Worm (Caenorhabditis elegans) whole organism, L4 larva: Measurements from ENCODE around the gene T13C2.3.

Experiments used
- F44E2.7 ChIP-seq: fragments of 200-800 bp; sonication (Bioruptor generic); IDR thresholded peaks from 2 replicates; pipeline ENCODE4 v2.1.2; 2022; ENCODE audit warnings: missing genetic modification characterization, missing compliant biosample characterization
- T20F7.1 ChIP-seq: fragments of 200-800 bp; sonication (Bioruptor generic); optimal IDR thresholded peaks from 2 replicates; lab custom pipeline; 2018; ENCODE audit warnings: mild to moderate bottlenecking, missing genetic modification characterization, missing compliant biosample characterization
- aha-1 ChIP-seq: fragments of 150-350 bp; peaks from one replicate; lab custom pipeline; 2014; ENCODE audit warnings: missing biosample characterization, missing genetic modification characterization
- aly-2 ChIP-seq: sonication (generic microtip); optimal IDR thresholded peaks from 2 replicates; lab custom pipeline; 2018; ENCODE audit warnings: missing biosample characterization, missing genetic modification characterization
- attf-4 ChIP-seq: sonication (generic microtip); optimal IDR thresholded peaks from 3 replicates; lab custom pipeline; 2017; ENCODE audit warnings: missing biosample characterization, missing genetic modification characterization
- ceh-20 ChIP-seq: fragments of 200-800 bp; sonication (Bioruptor generic); IDR thresholded peaks from 2 replicates; pipeline ENCODE4 v1.3.6; 2022; ENCODE audit warnings: missing genetic modification reagents, missing genetic modification characterization, missing compliant biosample characterization
- ctbp-1 ChIP-seq: fragments of 200-800 bp; sonication (Bioruptor generic); IDR thresholded peaks from 2 replicates; pipeline ENCODE4 v1.3.6; 2022; ENCODE audit warnings: missing genetic modification reagents, missing genetic modification characterization, missing compliant biosample characterization
- daf-16 ChIP-seq, 3 experiments: sonication (generic microtip); optimal IDR thresholded peaks; 2 replicates each; lab custom pipeline; 2016 to 2017; ENCODE audit warnings: missing genetic modification characterization in 3 of 3, missing genetic modification reagents in 3 of 3, mild to moderate bottlenecking in 2 of 3, missing compliant biosample characterization in 2 of 3, missing biosample characterization in 1 of 3, moderate library complexity in 1 of 3
- daf-19 ChIP-seq: fragments of 200-800 bp; sonication (Bioruptor generic); conservative IDR thresholded peaks from 2 replicates; pipeline ENCODE4 v1.3.6; 2022; ENCODE audit warnings: missing genetic modification characterization, missing compliant biosample characterization
- dmd-6 ChIP-seq: fragments of 200-800 bp; sonication (Bioruptor generic); IDR thresholded peaks from 2 replicates; pipeline ENCODE4 v1.3.6; 2022; ENCODE audit warnings: missing genetic modification reagents, missing genetic modification characterization, missing compliant biosample characterization
- duxl-1 ChIP-seq: sonication (generic microtip); optimal IDR thresholded peaks from 2 replicates; lab custom pipeline; 2016; ENCODE audit warnings: mild to moderate bottlenecking, missing genetic modification characterization, moderate library complexity, missing compliant biosample characterization; ENCODE audit not compliant: poor library complexity
- dve-1 ChIP-seq: sonication (generic microtip); optimal IDR thresholded peaks from 2 replicates; lab custom pipeline; 2017; ENCODE audit warnings: antibody characterized with exemption, mild to moderate bottlenecking, missing genetic modification characterization, missing compliant biosample characterization; ENCODE audit not compliant: insufficient read depth
- egl-43 ChIP-seq: fragments of 200-800 bp; sonication (Bioruptor generic); IDR thresholded peaks from 2 replicates; pipeline ENCODE4 v1.3.6; 2022; ENCODE audit warnings: missing genetic modification reagents, missing genetic modification characterization, missing compliant biosample characterization
- gei-8 ChIP-seq: fragments of 200-800 bp; sonication (Bioruptor generic); optimal IDR thresholded peaks from 2 replicates; lab custom pipeline; 2018; ENCODE audit warnings: mild to moderate bottlenecking, missing genetic modification characterization, missing compliant biosample characterization
- hlh-11 ChIP-seq: fragments of 200-800 bp; sonication (Bioruptor generic); optimal IDR thresholded peaks from 2 replicates; lab custom pipeline; 2018; ENCODE audit warnings: mild to moderate bottlenecking, missing genetic modification characterization, missing compliant biosample characterization
- hlh-30 ChIP-seq: sonication (generic microtip); optimal IDR thresholded peaks from 2 replicates; lab custom pipeline; 2017; ENCODE audit warnings: antibody characterized with exemption, mild to moderate bottlenecking, missing genetic modification characterization, missing compliant biosample characterization; ENCODE audit not compliant: insufficient read depth
- lin-1 ChIP-seq: fragments of 200-800 bp; sonication (Bioruptor generic); IDR thresholded peaks from 2 replicates; pipeline ENCODE4 v1.3.6; 2022; ENCODE audit warnings: missing genetic modification reagents, missing genetic modification characterization, missing compliant biosample characterization
- lir-3 ChIP-seq: sonication (generic microtip); optimal IDR thresholded peaks from 2 replicates; lab custom pipeline; 2016; ENCODE audit warnings: mild to moderate bottlenecking, missing genetic modification characterization, missing compliant biosample characterization
- lsy-2 ChIP-seq, 2 experiments: fragments of 150-350 bp in 1 of 2; sonication (generic microtip) in 1 of 2; optimal IDR thresholded peaks; 2 replicates each; lab custom pipeline; 2014 to 2017; ENCODE audit warnings: missing biosample characterization in 2 of 2, missing genetic modification characterization in 2 of 2
- madf-9 ChIP-seq: fragments of 200-800 bp; sonication (Bioruptor generic); conservative IDR thresholded peaks from 2 replicates; pipeline ENCODE4 v1.3.6; 2022; ENCODE audit warnings: missing genetic modification reagents, missing genetic modification characterization, missing compliant biosample characterization
- mdl-1 ChIP-seq, 2 experiments: fragments of 150-350 bp in 1 of 2; sonication (generic microtip) in 1 of 2; optimal IDR thresholded peaks; 2 replicates each; lab custom pipeline; 2014 to 2017; ENCODE audit warnings: missing biosample characterization in 2 of 2, missing genetic modification characterization in 2 of 2
- mep-1 ChIP-seq: fragments of 150-350 bp; sonication (generic microtip); optimal IDR thresholded peaks from 3 replicates; lab custom pipeline; 2014; ENCODE audit warnings: missing biosample characterization, missing genetic modification characterization
- mes-2 ChIP-seq: sonication (generic microtip); optimal IDR thresholded peaks from 2 replicates; lab custom pipeline; 2016; ENCODE audit warnings: missing genotype, mild to moderate bottlenecking, missing genetic modification characterization, missing compliant biosample characterization; ENCODE audit not compliant: poor library complexity, severe bottlenecking
- mxl-2 ChIP-seq: fragments of 200-800 bp; sonication (Bioruptor generic); conservative IDR thresholded peaks from 2 replicates; pipeline ENCODE4 v1.3.6; 2022; ENCODE audit warnings: missing genetic modification reagents, missing genetic modification characterization, missing compliant biosample characterization
- mxl-3 ChIP-seq: fragments of 200-800 bp; sonication (Bioruptor generic); optimal IDR thresholded peaks from 2 replicates; lab custom pipeline; 2018; ENCODE audit warnings: mild to moderate bottlenecking, missing genetic modification characterization, missing compliant biosample characterization
- nhr-11 ChIP-seq: fragments of 150-350 bp; optimal IDR thresholded peaks from 2 replicates; lab custom pipeline; 2014; ENCODE audit warnings: missing biosample characterization, missing genetic modification characterization
- nhr-237 ChIP-seq: sonication (generic microtip); optimal IDR thresholded peaks from 2 replicates; lab custom pipeline; 2017; ENCODE audit warnings: missing biosample characterization, missing genetic modification characterization
- nhr-28 ChIP-seq: fragments of 150-350 bp; optimal IDR thresholded peaks from 2 replicates; lab custom pipeline; 2014; ENCODE audit warnings: missing biosample characterization, missing genetic modification characterization
- nhr-41 ChIP-seq: fragments of 200-800 bp; sonication (Bioruptor generic); IDR thresholded peaks from 2 replicates; pipeline ENCODE4 v1.3.6; 2022; ENCODE audit warnings: missing genetic modification reagents, missing genetic modification characterization, missing compliant biosample characterization
- nhr-76 ChIP-seq: fragments of 150-350 bp; optimal IDR thresholded peaks from 2 replicates; lab custom pipeline; 2014; ENCODE audit warnings: missing biosample characterization, missing genetic modification characterization
- nhr-77 ChIP-seq: fragments of 150-350 bp; optimal IDR thresholded peaks from 2 replicates; lab custom pipeline; 2014; ENCODE audit warnings: missing biosample characterization, missing genetic modification characterization
- php-3 ChIP-seq: fragments of 200-800 bp; sonication (Bioruptor generic); IDR thresholded peaks from 2 replicates; pipeline ENCODE4 v1.3.6; 2022; ENCODE audit warnings: missing genetic modification reagents, missing genetic modification characterization, missing compliant biosample characterization
- pqm-1 ChIP-seq: sonication (generic microtip); optimal IDR thresholded peaks from 2 replicates; lab custom pipeline; 2017; ENCODE audit warnings: missing biosample characterization, missing genetic modification characterization
- saeg-2 ChIP-seq: fragments of 200-800 bp; sonication (Bioruptor generic); IDR thresholded peaks from 2 replicates; pipeline ENCODE4 v1.3.6; 2022; ENCODE audit warnings: missing genetic modification reagents, missing genetic modification characterization, missing compliant biosample characterization
- snpc-4 ChIP-seq: fragments of 150-350 bp; optimal IDR thresholded peaks from 2 replicates; lab custom pipeline; 2014; ENCODE audit warnings: missing biosample characterization, missing genetic modification characterization
- tra-1 ChIP-seq: fragments of 200-800 bp; sonication (Bioruptor generic); IDR thresholded peaks from 2 replicates; pipeline ENCODE4 v1.3.6; 2022; ENCODE audit warnings: missing genetic modification reagents, missing genetic modification characterization, missing compliant biosample characterization
- unc-39 ChIP-seq: sonication (generic microtip); optimal IDR thresholded peaks from 2 replicates; lab custom pipeline; 2017; ENCODE audit warnings: missing biosample characterization, missing genetic modification characterization
- unc-62 ChIP-seq, 3 experiments: fragments of 150-350 bp in 1 of 3; sonication (generic microtip); optimal IDR thresholded peaks in 2 of 3; peaks in 1 of 3; 1 replicate in 1 of 3; 2 replicates in 2 of 3; lab custom pipeline; 2014 to 2017; ENCODE audit warnings: missing biosample characterization in 3 of 3, missing genetic modification characterization in 3 of 3, missing genetic modification reagents in 3 of 3, missing genotype in 1 of 3

The T13C2.3 gene

DNA sequence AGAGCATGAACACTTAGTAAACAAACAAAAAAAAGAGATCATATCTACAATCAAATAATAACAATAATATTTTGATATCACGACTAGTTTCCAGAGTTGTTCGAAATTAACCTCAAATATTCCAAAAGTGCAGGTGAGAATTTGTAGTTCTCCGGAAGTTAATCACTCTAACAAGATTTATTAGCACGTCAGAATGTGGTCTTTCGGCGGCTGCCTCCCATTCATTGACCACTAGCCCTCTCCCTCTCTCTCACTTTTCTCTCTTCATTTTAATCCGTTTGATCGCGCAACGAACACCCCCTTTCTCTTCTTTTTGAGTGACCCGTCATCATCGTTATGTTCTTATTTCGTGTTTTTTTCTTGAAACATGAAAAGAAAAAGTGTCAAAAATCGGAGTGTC, 36.7 kb downstream of the T13C2.3 start:
- TF ChIP-seq duxl-1 = no peak
- 0 out of 2 replicates have a peak, but pooled peaks have one; percentile 65 for TF ChIP-seq tra-1 (GFP tag; lab: Robert Waterston, UW)
- peak in 1 of 2 experiments; percentile 97 for TF ChIP-seq unc-62 (GFP tag; optimal IDR thresholded peaks at IDR 0.05 in 1 of 2; lab: Kevin White, UChicago)
- no peak for TF ChIP-seq unc-62 (tag; optimal IDR thresholded peaks at IDR 0.05; lab: Kevin White, UChicago)
- TF ChIP-seq lin-1 = 0 out of 2 replicates have a peak, but pooled peaks have one; percentile 27
- no peak for TF ChIP-seq pqm-1 (tag; lab: Kevin White, UChicago)
- peak; percentile 4 for TF ChIP-seq mep-1 (tag; lab: Kevin White, UChicago)
- TF ChIP-seq gei-8 (GFP tag; lab: Kevin White, UChicago) = no peak
- no peak for TF ChIP-seq unc-39 (tag; lab: Kevin White, UChicago)
- no peak for TF ChIP-seq nhr-76 (tag; lab: Kevin White, UChicago)
- no peak for TF ChIP-seq mxl-2
- peak; percentile 49 for TF ChIP-seq dmd-6
- TF ChIP-seq egl-43 (GFP tag; lab: Robert Waterston, UW) = no peak
- peak; percentile 54; the same call in 1 of the 2 replicates for TF ChIP-seq ceh-20 (GFP tag; lab: Robert Waterston, UW)
- TF ChIP-seq nhr-28 (tag; lab: Kevin White, UChicago) = peak; percentile 65
- TF ChIP-seq aha-1 (tag; lab: Kevin White, UChicago) = peak; percentile 72
- TF ChIP-seq attf-4 (tag; lab: Kevin White, UChicago) = no peak
- peak; percentile 54 for TF ChIP-seq hlh-11 (tag; lab: Kevin White, UChicago)
- TF ChIP-seq mdl-1 (tag; optimal IDR thresholded peaks at IDR 0.05; lab: Kevin White, UChicago) = peak in 1 of 2 experiments; percentile 34
- TF ChIP-seq saeg-2 = no peak
- TF ChIP-seq lsy-2 (tag; optimal IDR thresholded peaks at IDR 0.05; lab: Kevin White, UChicago) = peak in 1 of 2 experiments; percentile 27

- 0 out of 2 replicates have a peak, but pooled peaks have one; percentile 52 for TF ChIP-seq php-3 (GFP tag; lab: Robert Waterston, UW)
- peak; percentile 53 for TF ChIP-seq nhr-11 (tag; lab: Kevin White, UChicago)
- TF ChIP-seq ctbp-1 (GFP tag; lab: Robert Waterston, UW) = 0 out of 2 replicates have a peak, but pooled peaks have one; percentile 58
- TF ChIP-seq aha-1 (tag; lab: Kevin White, UChicago) = peak; percentile 97
- TF ChIP-seq nhr-28 (tag; lab: Kevin White, UChicago) = peak; percentile 89
- TF ChIP-seq snpc-4 (tag; lab: Kevin White, UChicago) = no peak
- no peak for TF ChIP-seq daf-19 (GFP tag; lab: Robert Waterston, UW)
- TF ChIP-seq mep-1 (tag; lab: Kevin White, UChicago) = peak; percentile 57
- peak in 1 of 2 experiments; percentile 45 for TF ChIP-seq lsy-2 (tag; optimal IDR thresholded peaks at IDR 0.05; lab: Kevin White, UChicago)
- peak; percentile 18 for TF ChIP-seq pqm-1 (tag; lab: Kevin White, UChicago)
- TF ChIP-seq dmd-6 = peak; percentile 81
- TF ChIP-seq hlh-11 (tag; lab: Kevin White, UChicago) = peak; percentile 82
- TF ChIP-seq mes-2 (tag; lab: Kevin White, UChicago) = peak; percentile 35
- peak; percentile 66 for TF ChIP-seq hlh-30
- peak in 1 of 2 experiments; percentile 48 for TF ChIP-seq mdl-1 (tag; optimal IDR thresholded peaks at IDR 0.05; lab: Kevin White, UChicago)
- TF ChIP-seq aly-2 (tag; lab: Kevin White, UChicago) = no peak
- TF ChIP-seq nhr-237 (tag; lab: Kevin White, UChicago) = no peak
- TF ChIP-seq mxl-3 (GFP tag; lab: Kevin White, UChicago) = peak; percentile 27
- no peak for TF ChIP-seq F44E2.7 (GFP tag; lab: Robert Waterston, UW)
- TF ChIP-seq T20F7.1 (GFP tag; lab: Kevin White, UChicago) = no peak
- TF ChIP-seq lin-1 = peak; percentile 55; the same call in 1 of the 2 replicates
- 0 out of 2 replicates have a peak, but pooled peaks have one; percentile 25 for TF ChIP-seq nhr-41
- peak in 1 of 2 experiments; percentile 86 for TF ChIP-seq unc-62 (GFP tag; optimal IDR thresholded peaks at IDR 0.05 in 1 of 2; lab: Kevin White, UChicago)
- TF ChIP-seq unc-62 (tag; optimal IDR thresholded peaks at IDR 0.05; lab: Kevin White, UChicago) = no peak
- peak; percentile 55 for TF ChIP-seq dve-1 (tag; lab: Kevin White, UChicago)
- no peak for TF ChIP-seq daf-16 (GFP tag; optimal IDR thresholded peaks at IDR 0.05; lab: Kevin White, UChicago)
- peak; percentile 59 for TF ChIP-seq daf-16 (tag; optimal IDR thresholded peaks at IDR 0.05; lab: Kevin White, UChicago)
- TF ChIP-seq gei-8 (GFP tag; lab: Kevin White, UChicago) = peak; percentile 10
- no peak for TF ChIP-seq lir-3
- no peak for TF ChIP-seq madf-9 (GFP tag; lab: Robert Waterston, UW)
- peak; percentile 71 for TF ChIP-seq nhr-77 (tag; lab: Kevin White, UChicago)
These were observed 37.7 kb downstream of the T13C2.3 start for ce11 chrII:6826726-6827125.
